Worm (Caenorhabditis elegans): ENCODE results near the gene nhr-66.

DNA sequence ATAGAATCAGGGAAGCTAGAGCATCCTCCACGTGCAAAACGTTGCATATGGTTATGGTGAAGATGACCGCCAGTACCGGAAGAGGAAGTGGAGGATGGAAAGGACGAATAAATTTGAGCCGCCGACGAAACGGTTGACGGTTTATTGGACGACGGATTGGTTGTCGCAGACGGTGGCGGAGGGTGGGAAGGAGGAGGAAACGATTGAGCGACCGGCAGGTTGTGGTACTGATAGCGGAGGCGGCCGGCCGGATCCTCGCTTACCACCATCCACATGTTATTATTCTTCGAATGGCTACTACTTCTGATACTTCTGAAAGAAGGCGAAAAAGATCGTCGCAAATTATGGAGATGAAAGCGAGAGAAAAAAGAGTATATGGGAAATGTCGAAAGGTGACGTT, 43.5 kb downstream of the nhr-66 start:
- TF ChIP-seq snpc-4 (tag; optimal IDR thresholded peaks at IDR 0.05) (no peak), fos-1 (tag; optimal IDR thresholded peaks at IDR 0.05) (no peak), unc-62 (GFP tag; optimal IDR thresholded peaks at IDR 0.05) (no peak), nhr-11 (tag; optimal IDR thresholded peaks at IDR 0.05) (no peak), lin-15B (tag; optimal IDR thresholded peaks at IDR 0.05) (no peak), elt-2 (tag; optimal IDR thresholded peaks at IDR 0.05) (no peak), zag-1 (tag; optimal IDR thresholded peaks at IDR 0.05) (no peak), egl-27 (tag; optimal IDR thresholded peaks at IDR 0.05) (no peak)
